Fruit fly (Drosophila melanogaster) S2 (cell line): ENCODE measurements around the gene Nelf-E.

ENCODE experiments used
- CG8478 ChIP-seq: fragments of >200 bp; optimal IDR thresholded peaks from 2 replicates; lab custom pipeline; 2018
- CTCF ChIP-seq, 2 experiments: fragments of >200 bp; optimal IDR thresholded peaks; 2 replicates each; lab custom pipeline; 2018

- TF ChIP-seq CG8478 (lab: Kevin White, UChicago) = no peak
- TF ChIP-seq CTCF (optimal IDR thresholded peaks at IDR 0.05; lab: Kevin White, UChicago) = no peak
Measured at dm6 chr3L:8616935-8617334, 16.3 kb upstream of the Nelf-E start, which contains the start of gene S-Lap1.
